Fruit fly (Drosophila melanogaster) whole organism, adult: Measurements from ENCODE around the gene CG14074.
A peak's percentile ranks its signal among the peaks of the same experiment; 100 is the strongest.

Source experiments
- CG11617 ChIP-seq: fragments of 200-800 bp; sonication (Bioruptor generic); optimal IDR thresholded peaks from 2 replicates; lab custom pipeline; 2017; ENCODE audit warnings: mild to moderate bottlenecking, missing biosample characterization, missing genetic modification reagents, missing genetic modification characterization
- CG12768 ChIP-seq: fragments of 200-800 bp; sonication (Bioruptor generic); optimal IDR thresholded peaks from 2 replicates; lab custom pipeline; 2017; ENCODE audit warnings: missing biosample characterization, missing genetic modification characterization, mild to moderate bottlenecking, moderate library complexity, missing genetic modification reagents
- CG14711 ChIP-seq: fragments of 200-800 bp; sonication (Bioruptor generic); optimal IDR thresholded peaks from 2 replicates; lab custom pipeline; 2018; ENCODE audit warnings: missing biosample characterization, mild to moderate bottlenecking, missing genetic modification characterization, moderate library complexity
- CG1620 ChIP-seq: fragments of 200-800 bp; sonication (Bioruptor generic); optimal IDR thresholded peaks from 2 replicates; lab custom pipeline; 2016; ENCODE audit warnings: missing biosample characterization, missing genetic modification characterization
- CG33017 ChIP-seq: fragments of 200-800 bp; sonication (Bioruptor generic); optimal IDR thresholded peaks from 2 replicates; lab custom pipeline; 2018; ENCODE audit warnings: missing biosample characterization, mild to moderate bottlenecking, missing genetic modification characterization, moderate library complexity
- CG5204 ChIP-seq: fragments of 200-800 bp; sonication (Bioruptor generic); optimal IDR thresholded peaks from 2 replicates; lab custom pipeline; 2016; ENCODE audit warnings: missing biosample characterization, missing genetic modification characterization
- CG7045 ChIP-seq: fragments of 200-800 bp; sonication (Bioruptor generic); optimal IDR thresholded peaks from 2 replicates; lab custom pipeline; 2017; ENCODE audit warnings: missing biosample characterization, mild to moderate bottlenecking, missing genetic modification characterization
- CG7101 ChIP-seq: fragments of 200-800 bp; sonication (Bioruptor generic); optimal IDR thresholded peaks from 2 replicates; lab custom pipeline; 2018; ENCODE audit warnings: missing biosample characterization, mild to moderate bottlenecking, missing genetic modification characterization, moderate library complexity
- Clk ChIP-seq: fragments of 200-800 bp; sonication (Bioruptor generic); optimal IDR thresholded peaks from 2 replicates; lab custom pipeline; 2017; ENCODE audit warnings: missing biosample characterization, missing genetic modification characterization
- Crg-1 ChIP-seq: fragments of 200-800 bp; sonication (Bioruptor generic); optimal IDR thresholded peaks from 2 replicates; lab custom pipeline; 2016; ENCODE audit warnings: missing biosample characterization, missing genetic modification characterization
- Hr96 ChIP-seq: fragments of 200-800 bp; sonication (Bioruptor generic); optimal IDR thresholded peaks from 2 replicates; lab custom pipeline; 2016; ENCODE audit warnings: missing biosample characterization, missing genetic modification characterization
- Mnt ChIP-seq: fragments of 200-800 bp; sonication (Bioruptor generic); optimal IDR thresholded peaks from 2 replicates; lab custom pipeline; 2016; ENCODE audit warnings: missing biosample characterization, mild to moderate bottlenecking, missing genetic modification characterization
- bab1 ChIP-seq: fragments of 200-800 bp; sonication (Bioruptor generic); optimal IDR thresholded peaks from 3 replicates; lab custom pipeline; 2019; ENCODE audit warnings: missing biosample characterization, mild to moderate bottlenecking, missing genetic modification characterization, moderate library complexity
- cic ChIP-seq: fragments of 200-800 bp; sonication (Bioruptor generic); optimal IDR thresholded peaks from 2 replicates; lab custom pipeline; 2017; ENCODE audit warnings: missing biosample characterization, mild to moderate bottlenecking, missing genetic modification characterization, moderate library complexity
- cnc ChIP-seq, 2 experiments: fragments of >200 bp; optimal IDR thresholded peaks; 2 replicates each; lab custom pipeline; 2017
- kay ChIP-seq: fragments of 200-800 bp; sonication (Bioruptor generic); peaks from one replicate; lab custom pipeline; 2016; ENCODE audit warnings: missing biosample characterization, missing genetic modification characterization, borderline replicate concordance
- ovo ChIP-seq: fragments of 200-800 bp; sonication (Bioruptor generic); optimal IDR thresholded peaks from 2 replicates; lab custom pipeline; 2016; ENCODE audit warnings: missing biosample characterization, missing genetic modification characterization
- pad ChIP-seq: fragments of 200-800 bp; sonication (Bioruptor generic); optimal IDR thresholded peaks from 3 replicates; lab custom pipeline; 2017; ENCODE audit warnings: missing biosample characterization, missing genetic modification characterization, mild to moderate bottlenecking, moderate library complexity, missing genetic modification reagents
- tj ChIP-seq: fragments of 200-800 bp; sonication (Bioruptor generic); optimal IDR thresholded peaks from 3 replicates; lab custom pipeline; 2017; ENCODE audit warnings: missing biosample characterization, mild to moderate bottlenecking, missing genetic modification characterization, moderate library complexity
- toe ChIP-seq: fragments of 200-800 bp; sonication (Bioruptor generic); optimal IDR thresholded peaks from 2 replicates; lab custom pipeline; 2016; ENCODE audit warnings: missing biosample characterization, missing genetic modification characterization

Gene CG14074

dm6 chr3L:18820638-18821382 lies 45.2 kb upstream of the CG14074 start, which contains the start of the genes CG14073 and HipHop:
CG14073 (minus strand) TSS chr3L:18820675.
HipHop (plus strand) TSS chr3L:18821171.
- no peak for TF ChIP-seq CG33017
- TF ChIP-seq CG7101 (tag; lab: Kevin White, UChicago), result no peak
- TF ChIP-seq tj (GFP tag; lab: Kevin White, UChicago), result peak; percentile 28
- no peak for TF ChIP-seq toe (GFP tag; lab: Kevin White, UChicago)
- no peak for TF ChIP-seq bab1 (GFP tag; lab: Kevin White, UChicago)

- TF ChIP-seq CG7101 (tag; lab: Kevin White, UChicago), result no peak
- TF ChIP-seq ovo (GFP tag; lab: Kevin White, UChicago), result no peak
- peak; percentile 91 for TF ChIP-seq kay (GFP tag; lab: Kevin White, UChicago)
These were observed 44.0 kb upstream of the CG14074 start for dm6 chr3L:18822049-18822448.

dm6 chr3L:18822450-18823220 lies 43.4 kb upstream of the CG14074 start, which contains the start of gene Cat:
Cat (plus strand) TSS chr3L:18822604.
- TF ChIP-seq CG11617 (GFP tag; lab: Kevin White, UChicago), result peak; percentile 97
- peak; percentile 36 for TF ChIP-seq pad (GFP tag; lab: Kevin White, UChicago)
- TF ChIP-seq kay (GFP tag; lab: Kevin White, UChicago), result peak; percentile 95
- TF ChIP-seq Mnt (GFP tag; lab: Kevin White, UChicago), result peak; percentile 75
- peak; percentile 73 for TF ChIP-seq bab1 (GFP tag; lab: Kevin White, UChicago)
- TF ChIP-seq cnc (optimal IDR thresholded peaks at IDR 0.05; lab: Kevin White, UChicago), result no peak
- TF ChIP-seq toe (GFP tag; lab: Kevin White, UChicago), result peak; percentile 77
- peak; percentile 69 for TF ChIP-seq Clk (GFP tag; lab: Kevin White, UChicago)
- peak; percentile 84 for TF ChIP-seq ovo (GFP tag; lab: Kevin White, UChicago)
- peak; percentile 85 for TF ChIP-seq CG33017
- peak; percentile 64 for TF ChIP-seq Crg-1
- peak; percentile 92 for TF ChIP-seq CG7045
- TF ChIP-seq CG14711 (tag; lab: Kevin White, UChicago), result peak; percentile 98
- TF ChIP-seq CG12768 (GFP tag; lab: Kevin White, UChicago), result peak; percentile 98
- no peak for TF ChIP-seq Hr96 (GFP tag; lab: Kevin White, UChicago)
- peak; percentile 67 for TF ChIP-seq CG7101 (tag; lab: Kevin White, UChicago)
- peak; percentile 92 for TF ChIP-seq tj (GFP tag; lab: Kevin White, UChicago)
- TF ChIP-seq CG1620 (GFP tag; lab: Kevin White, UChicago), result peak; percentile 72
- TF ChIP-seq CG5204 (GFP tag; lab: Kevin White, UChicago), result no peak
- peak; percentile 95 for TF ChIP-seq cic (GFP tag; lab: Kevin White, UChicago)

dm6 chr3L:18823221-18823514 lies 42.9 kb upstream of the CG14074 start:
- TF ChIP-seq cic (GFP tag; lab: Kevin White, UChicago) (no peak), Clk (GFP tag; lab: Kevin White, UChicago) (no peak), cnc (optimal IDR thresholded peaks at IDR 0.05; lab: Kevin White, UChicago) (no peak), CG1620 (GFP tag; lab: Kevin White, UChicago) (no peak), CG7045 (no peak), tj (GFP tag; lab: Kevin White, UChicago) (no peak), CG5204 (GFP tag; lab: Kevin White, UChicago) (no peak), Hr96 (GFP tag; lab: Kevin White, UChicago) (no peak)

- TF ChIP-seq cnc (optimal IDR thresholded peaks at IDR 0.05; lab: Kevin White, UChicago), result no peak
- peak; percentile 93 for TF ChIP-seq kay (GFP tag; lab: Kevin White, UChicago)
These were observed 42.0 kb upstream of the CG14074 start for dm6 chr3L:18823870-18824561.

dm6 chr3L:18824851-18825250 lies 41.2 kb upstream of the CG14074 start:
- no peak for TF ChIP-seq CG33017
- no peak for TF ChIP-seq Hr96 (GFP tag; lab: Kevin White, UChicago)
- TF ChIP-seq Crg-1, result no peak
- TF ChIP-seq cic (GFP tag; lab: Kevin White, UChicago), result no peak
- TF ChIP-seq tj (GFP tag; lab: Kevin White, UChicago), result no peak
- TF ChIP-seq CG1620 (GFP tag; lab: Kevin White, UChicago), result no peak
- no peak for TF ChIP-seq kay (GFP tag; lab: Kevin White, UChicago)
- TF ChIP-seq toe (GFP tag; lab: Kevin White, UChicago), result no peak
- no peak for TF ChIP-seq Clk (GFP tag; lab: Kevin White, UChicago)
- no peak for TF ChIP-seq CG11617 (GFP tag; lab: Kevin White, UChicago)
- no peak for TF ChIP-seq Mnt (GFP tag; lab: Kevin White, UChicago)
